Fruit fly (Drosophila melanogaster): ENCODE measurements around the gene mbm.

DNA sequence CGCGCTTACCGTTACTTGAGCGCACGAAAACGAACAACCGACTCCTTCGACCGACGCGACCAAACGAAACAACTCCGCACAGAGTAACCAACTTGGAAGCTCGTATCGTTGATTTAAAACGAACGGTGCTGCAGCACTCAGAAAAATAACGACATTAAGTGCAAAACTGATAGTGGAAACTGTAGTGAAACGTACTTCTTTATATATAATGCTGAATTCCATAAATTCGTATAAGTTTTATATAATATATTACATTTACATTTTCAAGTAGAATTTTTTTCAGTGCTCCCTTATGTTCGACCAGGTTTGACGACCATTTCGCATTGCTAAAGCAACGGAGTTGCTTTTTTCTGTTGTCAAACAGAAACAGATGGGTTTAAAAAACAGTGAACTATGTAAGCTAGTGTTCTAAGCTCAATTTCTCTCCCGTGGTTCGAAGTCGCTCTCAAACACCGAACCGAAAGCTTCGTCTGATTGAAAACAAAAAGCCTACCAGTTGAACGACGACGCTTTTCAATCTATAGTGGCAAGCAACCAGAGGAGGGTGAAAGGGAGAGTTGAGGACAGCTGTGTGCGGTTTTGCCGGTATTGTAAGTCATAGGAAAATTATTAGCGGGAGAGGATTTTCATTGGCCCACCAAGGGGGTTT lies 6.0 kb downstream of the mbm start, which contains the start of gene CG17075:
- no peak for TF ChIP-seq Hr78 (GFP tag; optimal IDR thresholded peaks at IDR 0.05)
- no peak for TF ChIP-seq Dfd (GFP tag; optimal IDR thresholded peaks at IDR 0.05)
- TF ChIP-seq sage (GFP tag; optimal IDR thresholded peaks at IDR 0.05), result no peak
- TF ChIP-seq CG32264 (GFP tag; optimal IDR thresholded peaks at IDR 0.05), result no peak
- TF ChIP-seq Abd-B (GFP tag; optimal IDR thresholded peaks at IDR 0.05), result no peak
- TF ChIP-seq h (GFP tag; optimal IDR thresholded peaks at IDR 0.05), result peak; percentile 89
- no peak for TF ChIP-seq pan (optimal IDR thresholded peaks at IDR 0.05)
- peak; percentile 38 for TF ChIP-seq woc (GFP tag; optimal IDR thresholded peaks at IDR 0.05)
- TF ChIP-seq GATAd (GFP tag; optimal IDR thresholded peaks at IDR 0.05), result no peak
- TF ChIP-seq Myc (optimal IDR thresholded peaks at IDR 0.05), result no peak

Data from whole organism, wandering third instar larva.